Fruit fly (Drosophila melanogaster) whole organism, embryonic: ENCODE results near the gene kra.

Experiments
- BEAF-32 ChIP-seq: fragments of 200-800 bp; sonication (Bioruptor generic); optimal IDR thresholded peaks from 3 replicates; lab custom pipeline; 2017; ENCODE audit warnings: missing biosample characterization, missing genetic modification characterization, mild to moderate bottlenecking, moderate library complexity, missing genetic modification reagents
- BtbVII ChIP-seq: fragments of 200-800 bp; sonication (Bioruptor generic); optimal IDR thresholded peaks from 3 replicates; lab custom pipeline; 2017; ENCODE audit warnings: missing biosample characterization, mild to moderate bottlenecking, missing genetic modification characterization
- CG11723 ChIP-seq: fragments of 200-800 bp; sonication (Bioruptor generic); optimal IDR thresholded peaks from 2 replicates; lab custom pipeline; 2017; ENCODE audit warnings: missing biosample characterization, mild to moderate bottlenecking, missing genetic modification characterization
- CG12104 ChIP-seq: fragments of 200-800 bp; sonication (Bioruptor generic); optimal IDR thresholded peaks from 3 replicates; lab custom pipeline; 2016; ENCODE audit warnings: missing biosample characterization, missing genetic modification characterization
- CG12219 ChIP-seq: fragments of 200-800 bp; sonication (Bioruptor generic); optimal IDR thresholded peaks from 3 replicates; lab custom pipeline; 2018; ENCODE audit warnings: missing biosample characterization, mild to moderate bottlenecking, missing genetic modification characterization
- CG13775 ChIP-seq: fragments of 200-800 bp; sonication (Bioruptor generic); optimal IDR thresholded peaks from 3 replicates; lab custom pipeline; 2017; ENCODE audit warnings: missing biosample characterization, mild to moderate bottlenecking, missing genetic modification characterization
- CG18011 ChIP-seq: fragments of 200-800 bp; sonication (Bioruptor generic); optimal IDR thresholded peaks from 2 replicates; lab custom pipeline; 2017; ENCODE audit warnings: missing biosample characterization, missing genetic modification characterization, mild to moderate bottlenecking, moderate library complexity, missing genotype
- CG2120 ChIP-seq: fragments of 200-800 bp; sonication (Bioruptor generic); optimal IDR thresholded peaks from 3 replicates; lab custom pipeline; 2016; ENCODE audit warnings: missing biosample characterization, missing genetic modification characterization
- CG2202 ChIP-seq: fragments of 200-800 bp; sonication (Bioruptor generic); optimal IDR thresholded peaks from 2 replicates; lab custom pipeline; 2018; ENCODE audit warnings: missing biosample characterization, mild to moderate bottlenecking, missing genetic modification characterization
- CG2678 ChIP-seq: fragments of 200-800 bp; sonication (Bioruptor generic); optimal IDR thresholded peaks from 3 replicates; lab custom pipeline; 2019; ENCODE audit warnings: missing biosample characterization, mild to moderate bottlenecking, missing genetic modification characterization, moderate library complexity
- CG4424 ChIP-seq: fragments of 200-800 bp; sonication (Bioruptor generic); optimal IDR thresholded peaks from 3 replicates; lab custom pipeline; 2016; ENCODE audit warnings: missing biosample characterization, missing genetic modification characterization
- CG6683 ChIP-seq: fragments of 200-800 bp; sonication (Bioruptor generic); optimal IDR thresholded peaks from 2 replicates; lab custom pipeline; 2017; ENCODE audit warnings: missing biosample characterization, mild to moderate bottlenecking, missing genetic modification characterization, missing genetic modification reagents
- CG7786 ChIP-seq: fragments of 200-800 bp; sonication (Bioruptor generic); optimal IDR thresholded peaks from 2 replicates; lab custom pipeline; 2016; ENCODE audit warnings: missing biosample characterization, missing genetic modification characterization
- CG8089 ChIP-seq: fragments of 200-800 bp; sonication (Bioruptor generic); optimal IDR thresholded peaks from 3 replicates; lab custom pipeline; 2016; ENCODE audit warnings: missing biosample characterization, missing genetic modification characterization
- CG9215 ChIP-seq: fragments of 200-800 bp; sonication (Bioruptor generic); IDR thresholded peaks from 2 replicates; pipeline ENCODE4 v1.3.6; 2022; ENCODE audit warnings: missing biosample characterization, missing genetic modification characterization
- CG9437 ChIP-seq: fragments of 200-800 bp; sonication (Bioruptor generic); optimal IDR thresholded peaks from 2 replicates; lab custom pipeline; 2018; ENCODE audit warnings: missing biosample characterization, mild to moderate bottlenecking, missing genetic modification characterization
- Fer2 ChIP-seq: fragments of 200-800 bp; sonication (Bioruptor generic); optimal IDR thresholded peaks from 2 replicates; lab custom pipeline; 2018; ENCODE audit warnings: missing biosample characterization, mild to moderate bottlenecking, missing genetic modification characterization, moderate library complexity
- Fer3 ChIP-seq: fragments of 200-800 bp; sonication (Bioruptor generic); optimal IDR thresholded peaks from 2 replicates; lab custom pipeline; 2018; ENCODE audit warnings: missing biosample characterization, mild to moderate bottlenecking, missing genetic modification characterization, moderate library complexity
- HmgZ ChIP-seq: fragments of 200-800 bp; sonication (Bioruptor generic); optimal IDR thresholded peaks from 2 replicates; lab custom pipeline; 2018; ENCODE audit warnings: missing biosample characterization, mild to moderate bottlenecking, missing genetic modification characterization
- Hmr ChIP-seq: fragments of 200-800 bp; sonication (Bioruptor generic); optimal IDR thresholded peaks from 3 replicates; lab custom pipeline; 2017; ENCODE audit warnings: mild to moderate bottlenecking, missing biosample characterization, missing genetic modification reagents, missing genetic modification characterization
- NK7.1 ChIP-seq: fragments of 200-800 bp; sonication (Bioruptor generic); optimal IDR thresholded peaks from 3 replicates; lab custom pipeline; 2016; ENCODE audit warnings: missing biosample characterization, missing genetic modification characterization
- Nf-YA ChIP-seq: fragments of 200-800 bp; sonication (Bioruptor generic); IDR thresholded peaks from 2 replicates; pipeline ENCODE4 v1.3.6; 2022; ENCODE audit warnings: missing biosample characterization, missing genetic modification characterization
- Sox100B ChIP-seq: fragments of 200-800 bp; sonication (Bioruptor generic); optimal IDR thresholded peaks from 3 replicates; lab custom pipeline; 2018; ENCODE audit warnings: missing biosample characterization, mild to moderate bottlenecking, missing genetic modification characterization
- Sox102F ChIP-seq: fragments of 200-800 bp; sonication (Bioruptor generic); optimal IDR thresholded peaks from 2 replicates; lab custom pipeline; 2018; ENCODE audit warnings: missing biosample characterization, mild to moderate bottlenecking, missing genetic modification characterization, moderate library complexity
- Tbp ChIP-seq: fragments of >200 bp; optimal IDR thresholded peaks from 2 replicates; lab custom pipeline; 2018; ENCODE audit warnings: missing biosample characterization, missing genetic modification characterization
- amos ChIP-seq: fragments of 200-800 bp; sonication (Bioruptor generic); IDR thresholded peaks from 2 replicates; pipeline ENCODE4 v1.3.6; 2022; ENCODE audit warnings: missing biosample characterization, missing genetic modification characterization; ENCODE audit not compliant: partially characterized antibody
- aop ChIP-seq: fragments of 200-800 bp; sonication (Bioruptor generic); IDR thresholded peaks from 2 replicates; pipeline ENCODE4 v1.3.6; 2022; ENCODE audit warnings: missing biosample characterization, missing genetic modification characterization
- ato ChIP-seq: fragments of 200-800 bp; sonication (Bioruptor generic); IDR thresholded peaks from 2 replicates; pipeline ENCODE4 v1.3.6; 2022; ENCODE audit warnings: missing biosample characterization, missing genetic modification characterization; ENCODE audit not compliant: partially characterized antibody
- bbx ChIP-seq: fragments of 200-800 bp; sonication (Bioruptor generic); IDR thresholded peaks from 2 replicates; pipeline ENCODE4 v1.3.6; 2022; ENCODE audit warnings: missing biosample characterization, missing genetic modification characterization; ENCODE audit not compliant: partially characterized antibody
- ci ChIP-seq: fragments of 200-800 bp; sonication (Bioruptor generic); IDR thresholded peaks from 3 replicates; pipeline ENCODE4 v1.3.6; 2022; ENCODE audit warnings: missing biosample characterization, missing genetic modification characterization
- crp ChIP-seq, 2 experiments: fragments of 200-800 bp; sonication (Bioruptor generic); optimal IDR thresholded peaks; 2 replicates in 1 of 2; 3 replicates in 1 of 2; lab custom pipeline; 2017; ENCODE audit warnings: missing biosample characterization in 2 of 2, missing genetic modification characterization in 2 of 2, mild to moderate bottlenecking in 1 of 2, moderate library complexity in 1 of 2
- dimm ChIP-seq: fragments of 200-800 bp; sonication (Bioruptor generic); IDR thresholded peaks from 2 replicates; pipeline ENCODE4 v1.3.6; 2022; ENCODE audit warnings: missing biosample characterization, missing genetic modification characterization
- emc ChIP-seq: fragments of 200-800 bp; sonication (Bioruptor generic); optimal IDR thresholded peaks from 2 replicates; lab custom pipeline; 2016; ENCODE audit warnings: missing biosample characterization, missing genetic modification characterization
- ham ChIP-seq: fragments of 200-800 bp; sonication (Bioruptor generic); IDR thresholded peaks from 2 replicates; pipeline ENCODE4 v1.3.6; 2022; ENCODE audit warnings: missing biosample characterization, missing genetic modification characterization
- hb ChIP-seq: fragments of 200-800 bp; sonication (Bioruptor generic); IDR thresholded peaks from 3 replicates; pipeline ENCODE4 v1.3.6; 2022; ENCODE audit warnings: missing biosample characterization, missing genetic modification characterization; ENCODE audit not compliant: partially characterized antibody
- klu ChIP-seq: fragments of 200-800 bp; sonication (Bioruptor generic); IDR thresholded peaks from 2 replicates; pipeline ENCODE4 v1.3.6; 2022; ENCODE audit warnings: missing biosample characterization, missing genetic modification characterization
- odd ChIP-seq: fragments of 200-800 bp; sonication (Bioruptor generic); optimal IDR thresholded peaks from 2 replicates; lab custom pipeline; 2017; ENCODE audit warnings: missing biosample characterization, mild to moderate bottlenecking, missing genetic modification characterization
- otp ChIP-seq: fragments of 200-800 bp; sonication (Bioruptor generic); IDR thresholded peaks from 3 replicates; pipeline ENCODE4, ENCODE4 v1.3.6; 2022; ENCODE audit warnings: missing biosample characterization, missing genetic modification characterization
- slp2 ChIP-seq: fragments of 200-800 bp; sonication (Bioruptor generic); optimal IDR thresholded peaks from 2 replicates; lab custom pipeline; 2016; ENCODE audit warnings: missing biosample characterization, missing genetic modification characterization
- sna ChIP-seq: fragments of 200-800 bp; sonication (Bioruptor generic); IDR thresholded peaks from 2 replicates; pipeline ENCODE4 v1.3.6; 2022; ENCODE audit warnings: missing biosample characterization, missing genetic modification characterization; ENCODE audit not compliant: partially characterized antibody
- ssp ChIP-seq: fragments of 200-800 bp; sonication (Bioruptor generic); IDR thresholded peaks from 2 replicates; pipeline ENCODE4 v1.3.6; 2022; ENCODE audit warnings: missing biosample characterization, missing genetic modification characterization
- stc ChIP-seq: fragments of 200-800 bp; sonication (Bioruptor generic); IDR thresholded peaks from 2 replicates; pipeline ENCODE4 v1.3.6; 2022; ENCODE audit warnings: missing biosample characterization, missing genetic modification characterization
- tap ChIP-seq: fragments of 200-800 bp; optimal IDR thresholded peaks from 3 replicates; lab custom pipeline; 2019; ENCODE audit warnings: missing biosample characterization, mild to moderate bottlenecking, missing genetic modification characterization, moderate library complexity
- twi ChIP-seq: fragments of 200-800 bp; optimal IDR thresholded peaks from 2 replicates; lab custom pipeline; 2019; ENCODE audit warnings: missing biosample characterization, mild to moderate bottlenecking, missing genetic modification characterization, moderate library complexity
- unc-4 ChIP-seq: fragments of 200-800 bp; sonication (Bioruptor generic); IDR thresholded peaks from 2 replicates; pipeline ENCODE4 v1.3.6; 2022; ENCODE audit warnings: missing biosample characterization, missing genetic modification characterization; ENCODE audit not compliant: partially characterized antibody
- zen ChIP-seq: fragments of 200-800 bp; sonication (Bioruptor generic); optimal IDR thresholded peaks from 3 replicates; lab custom pipeline; 2018; ENCODE audit warnings: missing biosample characterization, mild to moderate bottlenecking, missing genetic modification characterization, moderate library complexity

kra gene

dm6 chr3R:5624115-5624878, 23.4 kb upstream of the kra start, which contains the start of the genes Dph4, Spec2 and RpL13A (continued):
- TF ChIP-seq odd (GFP tag; lab: Kevin White, UChicago) (peak; percentile 95), CG2678 (tag; lab: Kevin White, UChicago) (peak; percentile 81), CG8089 (GFP tag; lab: Kevin White, UChicago) (peak; percentile 93), CG12104 (GFP tag; lab: Kevin White, UChicago) (peak; percentile 96), stc (GFP tag; lab: Robert Waterston, UW) (no peak), emc (peak; percentile 93)

DNA sequence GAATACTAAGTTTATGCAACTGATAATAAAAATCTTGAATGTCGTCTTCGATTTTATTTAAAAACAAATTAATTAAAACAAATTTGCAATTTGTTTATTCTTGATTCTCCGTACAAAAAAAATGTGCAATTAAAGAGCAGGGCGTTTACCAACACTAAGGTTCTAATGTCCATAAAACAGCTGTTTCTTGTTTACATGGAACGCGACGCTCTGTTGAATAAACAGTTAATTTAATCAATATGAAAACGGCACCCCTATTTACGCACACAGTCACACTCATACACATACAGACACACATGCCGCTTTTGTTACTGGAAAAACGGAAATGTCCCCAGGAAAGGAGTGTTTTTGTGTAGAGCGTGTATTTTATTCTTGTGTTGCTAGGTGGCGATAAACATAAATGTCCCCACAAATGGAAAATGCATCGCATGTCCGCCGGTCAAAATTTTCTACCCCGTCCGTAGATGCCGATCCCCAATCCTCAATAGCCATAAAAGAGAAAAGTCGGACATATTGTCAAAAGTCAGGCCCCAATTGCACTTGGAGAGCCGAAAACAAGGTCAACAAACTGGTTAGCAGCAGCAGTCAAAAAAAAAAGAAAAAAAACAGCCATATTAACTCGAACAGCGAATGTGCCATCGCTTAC, 22.2 kb upstream of the kra start:
- TF ChIP-seq CG12104 (GFP tag; lab: Kevin White, UChicago) = peak; percentile 34
- no peak for TF ChIP-seq BEAF-32
- no peak for TF ChIP-seq sna (GFP tag; lab: Robert Waterston, UW)
- TF ChIP-seq slp2 (GFP tag; lab: Kevin White, UChicago) = peak; percentile 58
- TF ChIP-seq ato (GFP tag; lab: Robert Waterston, UW) = no peak
- TF ChIP-seq Hmr (GFP tag; lab: Kevin White, UChicago) = peak; percentile 86
- peak; percentile 81 for TF ChIP-seq Sox100B (GFP tag; lab: Kevin White, UChicago)
- peak; percentile 75 for TF ChIP-seq NK7.1 (GFP tag; lab: Kevin White, UChicago)
- peak; percentile 75 for TF ChIP-seq CG12219 (GFP tag; lab: Kevin White, UChicago)
- TF ChIP-seq Nf-YA (GFP tag; lab: Robert Waterston, UW) = no peak
- no peak for TF ChIP-seq otp
- TF ChIP-seq crp (GFP tag; optimal IDR thresholded peaks at IDR 0.05; lab: Kevin White, UChicago) = peak; percentile 64 to 88
- peak; percentile 39 for TF ChIP-seq Fer2 (tag; lab: Kevin White, UChicago)
- no peak for TF ChIP-seq CG9215 (GFP tag; lab: Robert Waterston, UW)
- no peak for TF ChIP-seq klu (GFP tag; lab: Robert Waterston, UW)
- peak; percentile 32 for TF ChIP-seq CG18011
- no peak for TF ChIP-seq dimm (GFP tag; lab: Robert Waterston, UW)
- peak; percentile 61 for TF ChIP-seq Sox102F (GFP tag; lab: Kevin White, UChicago)
- peak; percentile 72 for TF ChIP-seq twi
- TF ChIP-seq HmgZ (tag; lab: Kevin White, UChicago) = peak; percentile 89
- peak; percentile 74 for TF ChIP-seq CG2120
- TF ChIP-seq CG13775 (GFP tag; lab: Kevin White, UChicago) = peak; percentile 52
- TF ChIP-seq CG2202 (tag; lab: Kevin White, UChicago) = peak; percentile 85
- TF ChIP-seq Fer3 (tag; lab: Kevin White, UChicago) = peak; percentile 81
- TF ChIP-seq ssp (GFP tag; lab: Robert Waterston, UW) = no peak
- peak; percentile 37 for TF ChIP-seq CG9437
- TF ChIP-seq hb (GFP tag; lab: Robert Waterston, UW) = no peak
- TF ChIP-seq unc-4 (GFP tag; lab: Robert Waterston, UW) = no peak
- peak; percentile 73 for TF ChIP-seq CG11723 (GFP tag; lab: Kevin White, UChicago)
- TF ChIP-seq zen = peak; percentile 92
- TF ChIP-seq aop (GFP tag; lab: Robert Waterston, UW) = no peak
- TF ChIP-seq ci (GFP tag; lab: Robert Waterston, UW) = no peak
- TF ChIP-seq tap (tag; lab: Kevin White, UChicago) = peak; percentile 72
- no peak for TF ChIP-seq bbx (GFP tag; lab: Robert Waterston, UW)
- TF ChIP-seq amos (GFP tag; lab: Robert Waterston, UW) = no peak
- TF ChIP-seq CG7786 (GFP tag; lab: Kevin White, UChicago) = peak; percentile 50
- peak; percentile 82 for TF ChIP-seq BtbVII (GFP tag; lab: Kevin White, UChicago)
- peak; percentile 61 for TF ChIP-seq CG4424 (GFP tag; lab: Kevin White, UChicago)
- TF ChIP-seq ham (GFP tag; lab: Robert Waterston, UW) = no peak
- no peak for TF ChIP-seq Tbp (GFP tag; lab: Kevin White, UChicago)
- peak; percentile 70 for TF ChIP-seq CG6683 (GFP tag; lab: Kevin White, UChicago)
